Fruit fly (Drosophila melanogaster): ENCODE data around the gene CecA2.

- TF ChIP-seq Antp (GFP tag; optimal IDR thresholded peaks at IDR 0.05) (no peak), CG8478 (optimal IDR thresholded peaks at IDR 0.05) (no peak), CG11398 (GFP tag; optimal IDR thresholded peaks at IDR 0.05) (no peak), ttk (GFP tag; IDR thresholded peaks at IDR 0.05) (no peak), D19A (tag; optimal IDR thresholded peaks at IDR 0.05) (no peak), pita (GFP tag; optimal IDR thresholded peaks at IDR 0.05) (no peak), CG18619 (GFP tag; optimal IDR thresholded peaks at IDR 0.05) (no peak), CG12236 (GFP tag; optimal IDR thresholded peaks at IDR 0.05) (no peak), ATbp (GFP tag; optimal IDR thresholded peaks at IDR 0.05) (no peak)
Observed at dm6 chr3R:30211856-30212255, at the start of gene CecA2.

Measured in whole organism, embryonic.